Worm (Caenorhabditis elegans): ENCODE results near the gene srh-252.

- no peak for TF ChIP-seq lin-13 (GFP tag; optimal IDR thresholded peaks at IDR 0.05)
- no peak for TF ChIP-seq snu-23 (GFP tag; optimal IDR thresholded peaks at IDR 0.05)
Observed at ce11 chrV:17201847-17202246, 21.4 kb downstream of the srh-252 start, which contains the start of gene Y68A4A.10.
